Worm (Caenorhabditis elegans) whole organism, dauer: Measurements from ENCODE around the gene klp-7.

Experiments
- unc-62 ChIP-seq: sonication (generic microtip); optimal IDR thresholded peaks from 2 replicates; lab custom pipeline; 2017; ENCODE audit warnings: missing biosample characterization, missing genetic modification reagents, missing genetic modification characterization

The klp-7 gene

ce11 chrIII:10831483-10831882, 25.8 kb downstream of the klp-7 start:
- TF ChIP-seq unc-62 (GFP tag; lab: Kevin White, UChicago), result no peak

ce11 chrIII:10832636-10833035, 26.9 kb downstream of the klp-7 start, which contains the start of gene sbsp-1:
Gene sbsp-1, plus strand, starts transcription at chrIII:10832936.
- no peak for TF ChIP-seq unc-62 (GFP tag; lab: Kevin White, UChicago)

DNA sequence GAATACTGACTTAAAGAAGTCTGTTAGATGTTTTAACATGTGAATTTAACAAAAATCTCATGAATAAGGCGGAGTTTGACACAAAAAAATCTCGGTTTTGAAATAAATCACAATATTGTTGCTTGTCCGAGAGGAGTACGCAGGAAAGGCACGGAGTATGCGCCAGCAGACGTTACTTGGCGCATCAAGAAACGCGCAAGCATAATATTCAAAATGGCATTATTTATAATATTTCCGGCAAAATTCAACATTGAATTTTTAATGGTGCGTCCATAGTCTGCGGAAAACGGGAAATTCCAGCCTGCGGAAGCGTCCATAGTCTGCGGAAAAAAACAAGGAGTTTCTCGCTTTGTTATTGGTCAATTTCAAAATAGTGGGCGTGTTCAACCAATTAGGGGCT, 39.1 kb downstream of the klp-7 start, which contains the start of gene pde-12:
Gene pde-12, minus strand, starts transcription at position 148 of the 400 bp plus-strand sequence.
- TF ChIP-seq unc-62 (GFP tag; lab: Kevin White, UChicago), result no peak

DNA sequence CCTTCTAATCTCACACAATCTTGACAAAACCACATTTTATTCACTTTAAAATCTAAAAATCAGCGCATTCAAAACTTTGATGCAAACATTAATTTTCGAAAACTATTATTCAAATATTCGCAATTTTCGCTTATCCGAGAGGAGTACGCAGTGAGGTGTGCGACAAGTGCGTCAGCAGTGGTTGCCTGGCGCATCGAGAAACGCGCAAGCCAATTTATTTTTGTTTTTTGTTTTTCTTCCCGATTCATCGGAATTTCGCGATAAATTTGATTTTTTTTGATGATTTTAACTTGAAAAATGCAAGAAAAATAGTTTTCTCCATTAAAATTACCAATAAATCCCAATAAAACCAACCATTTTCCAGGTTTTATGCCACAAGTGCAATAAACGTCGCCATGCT, 43.1 kb downstream of the klp-7 start, which contains the start of the genes fbxb-85 and hex-3:
Gene fbxb-85, minus strand, starts transcription at position 106 of the 400 bp plus-strand sequence.
Gene hex-3, plus strand, starts transcription at position 365 of the 400 bp plus-strand sequence.
- TF ChIP-seq unc-62 (GFP tag; lab: Kevin White, UChicago), result no peak

DNA sequence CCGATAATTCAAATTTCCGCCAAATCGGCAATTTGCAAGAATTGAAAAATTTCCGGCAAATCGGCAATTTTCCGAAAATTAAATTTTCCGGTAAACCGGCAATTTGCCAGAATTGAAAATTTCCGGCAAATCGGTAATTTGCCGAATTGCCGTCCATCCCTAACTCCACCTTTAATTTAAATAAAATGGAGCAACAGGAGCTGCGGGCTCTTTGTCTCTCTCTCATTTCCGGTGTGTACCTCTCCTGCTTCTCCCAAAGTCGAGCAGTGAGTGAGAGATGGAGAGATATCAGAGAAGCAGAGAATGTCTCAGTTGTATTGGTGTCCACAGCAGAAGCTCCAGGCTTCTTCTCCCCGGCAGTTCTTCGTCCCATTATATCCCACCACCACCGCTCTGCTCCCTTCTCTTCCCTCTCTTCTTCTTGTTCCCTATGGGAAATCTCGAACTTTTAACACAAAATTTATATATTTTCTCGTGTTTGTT, 49.7 kb downstream of the klp-7 start, which contains the start of gene Y39A1C.1:
Gene Y39A1C.1, plus strand, starts transcription at position 51 of the 483 bp plus-strand sequence.
- no peak for TF ChIP-seq unc-62 (GFP tag; lab: Kevin White, UChicago)

- TF ChIP-seq unc-62 (GFP tag; lab: Kevin White, UChicago), result no peak
Observed at ce11 chrIII:10856830-10857229, 51.1 kb downstream of the klp-7 start.

DNA sequence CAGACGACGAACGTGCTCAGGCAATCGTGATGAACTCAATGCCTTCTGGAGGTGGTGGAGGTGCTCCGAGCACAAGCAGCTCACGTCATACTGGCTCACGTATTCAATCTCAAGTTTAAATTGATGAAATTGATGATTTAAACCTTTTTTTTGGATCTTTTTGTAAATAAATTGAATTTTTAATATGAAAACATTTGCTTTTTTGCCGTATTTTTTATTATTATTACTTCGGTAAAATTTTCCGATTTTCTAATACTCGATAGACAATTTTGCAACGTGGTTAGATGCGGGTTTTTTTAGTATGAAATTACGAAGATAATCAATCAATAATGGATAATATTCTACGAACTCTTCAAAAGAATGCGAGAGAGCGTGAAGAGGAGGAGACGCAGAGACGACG, 52.3 kb downstream of the klp-7 start, which contains the start of gene oxi-1:
Gene oxi-1, plus strand, starts transcription at position 301 of the 400 bp plus-strand sequence.
- no peak for TF ChIP-seq unc-62 (GFP tag; lab: Kevin White, UChicago)
